Worm (Caenorhabditis elegans) whole organism, young adult: Measurements from ENCODE around the gene C26B9.6.

Source experiments
- B0261.1 ChIP-seq: sonication (generic microtip); optimal IDR thresholded peaks from 2 replicates; lab custom pipeline; 2016; ENCODE audit warnings: mild to moderate bottlenecking, missing genetic modification characterization, moderate library complexity, missing compliant biosample characterization
- F33H1.4 ChIP-seq: fragments of 200-800 bp; sonication (Bioruptor generic); IDR thresholded peaks from 2 replicates; pipeline ENCODE4 v1.3.6; 2022; ENCODE audit warnings: missing genetic modification reagents, missing genetic modification characterization, missing compliant biosample characterization
- F49E8.2 ChIP-seq: sonication (generic microtip); optimal IDR thresholded peaks from 3 replicates; lab custom pipeline; 2017; ENCODE audit warnings: missing genetic modification characterization, mild to moderate bottlenecking, missing compliant biosample characterization, antibody characterized with exemption, moderate library complexity; ENCODE audit not compliant: insufficient read depth
- F57C9.4 ChIP-seq: sonication (generic microtip); optimal IDR thresholded peaks from 2 replicates; lab custom pipeline; 2017; ENCODE audit warnings: mild to moderate bottlenecking, missing genetic modification characterization, missing compliant biosample characterization
- K12H6.12 ChIP-seq: fragments of 200-800 bp; sonication (Bioruptor generic); optimal IDR thresholded peaks from 2 replicates; lab custom pipeline; 2018; ENCODE audit warnings: mild to moderate bottlenecking, missing genetic modification characterization, missing compliant biosample characterization
- T07F8.4 ChIP-seq: sonication (generic microtip); optimal IDR thresholded peaks from 2 replicates; lab custom pipeline; 2016; ENCODE audit warnings: mild to moderate bottlenecking, missing genetic modification characterization, moderate library complexity, missing compliant biosample characterization
- Y53F4B.3 ChIP-seq: fragments of 200-800 bp; sonication (Bioruptor generic); IDR thresholded peaks from 2 replicates; pipeline ENCODE4 v1.3.6; 2022; ENCODE audit warnings: missing genetic modification reagents, missing genetic modification characterization, missing compliant biosample characterization
- Y53G8AR.9 ChIP-seq: fragments of 200-800 bp; sonication (Bioruptor generic); conservative IDR thresholded peaks from 2 replicates; pipeline ENCODE4 v1.3.6; 2022; ENCODE audit warnings: missing genetic modification reagents, missing genetic modification characterization, missing compliant biosample characterization
- Y56A3A.18 ChIP-seq: fragments of 200-800 bp; sonication (Bioruptor generic); IDR thresholded peaks from 2 replicates; pipeline ENCODE4 v1.3.6; 2022; ENCODE audit warnings: missing genetic modification reagents, missing genetic modification characterization, missing compliant biosample characterization
- Y67H2A.10 ChIP-seq: fragments of 200-800 bp; sonication (Bioruptor generic); conservative IDR thresholded peaks from 2 replicates; pipeline ENCODE4 v1.3.6; 2022; ENCODE audit warnings: missing genetic modification reagents, missing genetic modification characterization, missing compliant biosample characterization
- Y95B8A.8 ChIP-seq: fragments of 200-800 bp; sonication (Bioruptor generic); IDR thresholded peaks from 2 replicates; pipeline ENCODE4 v1.3.6; 2022; ENCODE audit warnings: missing genetic modification reagents, missing genetic modification characterization, missing compliant biosample characterization
- ZK185.1 ChIP-seq: sonication (generic microtip); optimal IDR thresholded peaks from 2 replicates; lab custom pipeline; 2016; ENCODE audit warnings: mild to moderate bottlenecking, missing genetic modification characterization, missing compliant biosample characterization; ENCODE audit not compliant: poor library complexity, severe bottlenecking
- ama-1 ChIP-seq, 3 experiments: fragments of 150-350 bp in 1 of 3; sonication (generic microtip) in 2 of 3; optimal IDR thresholded peaks; 2 replicates each; lab custom pipeline; 2014 to 2018; ENCODE audit warnings: missing biosample characterization in 2 of 3, missing genetic modification characterization in 2 of 3, missing genetic modification reagents in 2 of 3
- atf-7 ChIP-seq: sonication (generic microtip); optimal IDR thresholded peaks from 2 replicates; lab custom pipeline; 2017; ENCODE audit warnings: mild to moderate bottlenecking, missing genetic modification characterization, missing compliant biosample characterization
- attf-3 ChIP-seq: fragments of 200-800 bp; sonication (Bioruptor generic); conservative IDR thresholded peaks from 2 replicates; pipeline ENCODE4 v1.3.6; 2022; ENCODE audit warnings: missing genetic modification reagents, missing genetic modification characterization, missing compliant biosample characterization
- bed-1 ChIP-seq: fragments of 200-800 bp; sonication (Bioruptor generic); IDR thresholded peaks from 2 replicates; pipeline ENCODE4 v1.3.6; 2022; ENCODE audit warnings: missing genetic modification reagents, missing genetic modification characterization, missing compliant biosample characterization
- bed-2 ChIP-seq: fragments of 200-800 bp; sonication (Bioruptor generic); IDR thresholded peaks from 2 replicates; pipeline ENCODE4 v1.3.6; 2022; ENCODE audit warnings: missing genetic modification reagents, missing genetic modification characterization, missing compliant biosample characterization
- ccch-3 ChIP-seq: fragments of 200-800 bp; sonication (Bioruptor generic); optimal IDR thresholded peaks from 2 replicates; lab custom pipeline; 2018; ENCODE audit warnings: mild to moderate bottlenecking, missing genetic modification characterization, missing compliant biosample characterization
- cebp-1 ChIP-seq, 2 experiments: fragments of 200-800 bp in 1 of 2; sonication (Bioruptor generic) in 1 of 2; sonication (generic microtip) in 1 of 2; IDR thresholded peaks in 1 of 2; optimal IDR thresholded peaks in 1 of 2; 2 replicates each; pipeline versions ENCODE4 v1.3.6 to Lab custom; 2017 to 2022; ENCODE audit warnings: missing compliant biosample characterization in 2 of 2, missing genetic modification characterization in 2 of 2, mild to moderate bottlenecking in 1 of 2, missing genetic modification reagents in 1 of 2, moderate library complexity in 1 of 2
- ceh-100 ChIP-seq: fragments of 200-800 bp; sonication (Bioruptor generic); IDR thresholded peaks from 2 replicates; pipeline ENCODE4 v1.3.6; 2022; ENCODE audit warnings: missing genetic modification reagents, missing genetic modification characterization, missing compliant biosample characterization
- ceh-40 ChIP-seq: fragments of 200-800 bp; sonication (Bioruptor generic); IDR thresholded peaks from 2 replicates; pipeline ENCODE4 v1.3.6; 2022; ENCODE audit warnings: missing genetic modification characterization, missing compliant biosample characterization
- ceh-79 ChIP-seq: sonication (generic microtip); optimal IDR thresholded peaks from 2 replicates; lab custom pipeline; 2017; ENCODE audit warnings: mild to moderate bottlenecking, missing genetic modification characterization, missing compliant biosample characterization
- die-1 ChIP-seq: sonication (generic microtip); optimal IDR thresholded peaks from 2 replicates; lab custom pipeline; 2016; ENCODE audit warnings: missing genotype, mild to moderate bottlenecking, missing genetic modification characterization, missing compliant biosample characterization
- dpff-1 ChIP-seq: sonication (generic microtip); optimal IDR thresholded peaks from 2 replicates; lab custom pipeline; 2017; ENCODE audit warnings: mild to moderate bottlenecking, missing genetic modification characterization, missing compliant biosample characterization
- efl-1 ChIP-seq: fragments of 150-350 bp; optimal IDR thresholded peaks from 2 replicates; lab custom pipeline; 2014; ENCODE audit warnings: missing biosample characterization, missing genetic modification reagents, missing genetic modification characterization
- egrh-3 ChIP-seq: fragments of 200-800 bp; sonication (Bioruptor generic); IDR thresholded peaks from 2 replicates; pipeline ENCODE4 v1.3.6; 2022; ENCODE audit warnings: missing genetic modification reagents, missing genetic modification characterization, missing compliant biosample characterization
- him-1 ChIP-seq: sonication (generic microtip); optimal IDR thresholded peaks from 2 replicates; lab custom pipeline; 2016; ENCODE audit warnings: missing genotype, missing genetic modification reagents, missing genetic modification characterization, missing compliant biosample characterization
- lsl-1 ChIP-seq: fragments of 200-800 bp; sonication (Bioruptor generic); optimal IDR thresholded peaks from 2 replicates; lab custom pipeline; 2018; ENCODE audit warnings: mild to moderate bottlenecking, missing genetic modification characterization, moderate library complexity, missing compliant biosample characterization
- mel-28 ChIP-seq: sonication (generic microtip); optimal IDR thresholded peaks from 2 replicates; lab custom pipeline; 2016; ENCODE audit warnings: borderline replicate concordance, mild to moderate bottlenecking, missing genetic modification characterization, missing compliant biosample characterization
- mxl-1 ChIP-seq: sonication (generic microtip); optimal IDR thresholded peaks from 2 replicates; lab custom pipeline; 2016; ENCODE audit warnings: missing genetic modification characterization, missing compliant biosample characterization
- nfya-1 ChIP-seq: sonication (generic microtip); optimal IDR thresholded peaks from 2 replicates; lab custom pipeline; 2017; ENCODE audit warnings: antibody characterized with exemption, missing compliant biosample characterization, missing genetic modification characterization, borderline replicate concordance; ENCODE audit not compliant: insufficient read depth
- nfyb-1 ChIP-seq: fragments of 200-800 bp; sonication (Bioruptor generic); IDR thresholded peaks from 2 replicates; pipeline ENCODE4 v1.3.6; 2022; ENCODE audit warnings: missing genetic modification reagents, missing genetic modification characterization, missing compliant biosample characterization
- nhr-120 ChIP-seq: fragments of 200-800 bp; sonication (Bioruptor generic); IDR thresholded peaks from 2 replicates; pipeline ENCODE4 v1.3.6; 2022; ENCODE audit warnings: missing genetic modification characterization, missing compliant biosample characterization
- nhr-27 ChIP-seq: fragments of 200-800 bp; sonication (Bioruptor generic); optimal IDR thresholded peaks from 2 replicates; lab custom pipeline; 2018; ENCODE audit warnings: mild to moderate bottlenecking, missing genetic modification characterization, moderate library complexity, missing compliant biosample characterization
- pha-4 ChIP-seq: fragments of 150-350 bp; sonication (generic microtip); optimal IDR thresholded peaks from 2 replicates; lab custom pipeline; 2014; ENCODE audit warnings: missing biosample characterization, missing genetic modification reagents, missing genetic modification characterization
- repo-1 ChIP-seq: sonication (generic microtip); optimal IDR thresholded peaks from 2 replicates; lab custom pipeline; 2017; ENCODE audit warnings: mild to moderate bottlenecking, missing genetic modification characterization, missing compliant biosample characterization
- rpc-1 ChIP-seq, 2 experiments: fragments of 150-350 bp in 1 of 2; sonication (generic microtip) in 1 of 2; optimal IDR thresholded peaks; 2 replicates each; lab custom pipeline; 2014 to 2018; ENCODE audit warnings: missing biosample characterization in 1 of 2, missing genetic modification characterization in 1 of 2, missing genetic modification reagents in 1 of 2, missing genotype in 1 of 2
- snpc-1.3 ChIP-seq: sonication (generic microtip); optimal IDR thresholded peaks from 2 replicates; lab custom pipeline; 2017; ENCODE audit warnings: missing genetic modification characterization, mild to moderate bottlenecking, missing compliant biosample characterization, antibody characterized with exemption, moderate library complexity, missing genotype, missing genetic modification reagents; ENCODE audit not compliant: insufficient read depth
- snpc-3.4 ChIP-seq: sonication (generic microtip); optimal IDR thresholded peaks from 2 replicates; lab custom pipeline; 2017; ENCODE audit warnings: missing genetic modification characterization, mild to moderate bottlenecking, missing compliant biosample characterization, antibody characterized with exemption, moderate library complexity, missing genotype, missing genetic modification reagents
- tbp1 ChIP-seq: fragments of 200-800 bp; sonication (Bioruptor generic); optimal IDR thresholded peaks from 2 replicates; lab custom pipeline; 2018; ENCODE audit warnings: mild to moderate bottlenecking, missing genetic modification characterization, missing compliant biosample characterization
- tbx-9 ChIP-seq: sonication (generic microtip); optimal IDR thresholded peaks from 2 replicates; lab custom pipeline; 2016; ENCODE audit warnings: borderline replicate concordance, missing genetic modification characterization, inconsistent platforms, missing compliant biosample characterization
- ztf-18 ChIP-seq: sonication (generic microtip); optimal IDR thresholded peaks from 2 replicates; lab custom pipeline; 2016; ENCODE audit warnings: missing genotype, mild to moderate bottlenecking, missing genetic modification characterization, missing compliant biosample characterization

Gene C26B9.6

DNA sequence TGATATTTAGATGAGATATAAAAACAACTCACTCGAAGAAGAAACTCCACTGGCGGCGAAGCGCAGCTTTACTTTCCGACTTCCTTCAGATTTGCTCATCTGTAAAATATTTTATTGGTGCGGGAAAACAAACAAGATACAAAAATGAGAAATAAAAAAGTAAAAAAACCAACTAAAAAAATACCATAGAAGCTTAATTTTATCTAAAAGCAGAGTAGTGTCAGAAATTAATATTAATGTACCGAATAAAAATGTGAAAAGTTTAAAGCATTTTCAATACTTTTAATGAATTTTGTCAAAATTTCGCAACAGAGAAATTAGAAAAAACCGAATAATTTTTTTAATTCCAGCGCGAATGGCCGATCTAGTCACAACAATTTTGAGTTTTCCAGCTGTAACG, 12.0 kb downstream of the C26B9.6 start, which contains the start of gene sto-2:
Gene sto-2, minus strand, starts transcription at position 101 of the 400 bp plus-strand sequence.
- no peak for TF ChIP-seq him-1 (tag; lab: Kevin White, UChicago)
- no peak for TF ChIP-seq bed-1 (GFP tag; lab: Robert Waterston, UW)
- TF ChIP-seq lsl-1 (GFP tag; lab: Kevin White, UChicago): no peak
- TF ChIP-seq ccch-3 (GFP tag; lab: Kevin White, UChicago): no peak
- TF ChIP-seq dpff-1: no peak
- no peak for TF ChIP-seq nhr-120 (GFP tag; lab: Robert Waterston, UW)
- no peak for TF ChIP-seq bed-2 (GFP tag; lab: Robert Waterston, UW)
- no peak for TF ChIP-seq efl-1 (GFP tag; lab: Kevin White, UChicago)
- TF ChIP-seq K12H6.12 (tag; lab: Kevin White, UChicago): no peak
- TF ChIP-seq nfya-1 (tag; lab: Kevin White, UChicago): no peak
- no peak for TF ChIP-seq mel-28 (tag; lab: Kevin White, UChicago)
- no peak for TF ChIP-seq cebp-1 (GFP tag; IDR thresholded peaks at IDR 0.05; lab: Robert Waterston, UW)
- no peak for TF ChIP-seq cebp-1 (tag; optimal IDR thresholded peaks at IDR 0.05; lab: Kevin White, UChicago)
- TF ChIP-seq tbp1: no peak

DNA sequence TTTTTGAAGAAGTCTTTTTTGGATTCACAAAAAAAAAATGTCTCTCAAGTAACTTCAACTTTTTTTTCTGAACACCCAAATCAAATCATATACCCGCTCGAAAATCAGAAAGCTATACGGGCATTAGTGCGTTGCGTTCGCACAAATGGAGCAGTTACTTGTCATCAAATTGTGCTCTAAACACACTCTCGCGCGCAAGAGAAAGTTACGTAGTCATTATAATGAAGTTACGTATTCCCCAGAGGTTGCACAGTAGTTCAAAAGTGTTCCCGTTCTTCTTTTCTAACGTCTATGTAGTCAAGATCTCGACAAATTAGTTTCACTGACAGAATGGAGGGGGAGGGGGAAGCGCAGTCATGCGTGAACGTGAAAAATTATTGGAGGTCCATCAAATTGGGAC, 13.7 kb downstream of the C26B9.6 start:
- TF ChIP-seq nfyb-1 (GFP tag; lab: Robert Waterston, UW) (no peak), Y56A3A.18 (no peak), ceh-40 (GFP tag; lab: Robert Waterston, UW) (no peak), efl-1 (GFP tag; lab: Kevin White, UChicago) (no peak)

DNA sequence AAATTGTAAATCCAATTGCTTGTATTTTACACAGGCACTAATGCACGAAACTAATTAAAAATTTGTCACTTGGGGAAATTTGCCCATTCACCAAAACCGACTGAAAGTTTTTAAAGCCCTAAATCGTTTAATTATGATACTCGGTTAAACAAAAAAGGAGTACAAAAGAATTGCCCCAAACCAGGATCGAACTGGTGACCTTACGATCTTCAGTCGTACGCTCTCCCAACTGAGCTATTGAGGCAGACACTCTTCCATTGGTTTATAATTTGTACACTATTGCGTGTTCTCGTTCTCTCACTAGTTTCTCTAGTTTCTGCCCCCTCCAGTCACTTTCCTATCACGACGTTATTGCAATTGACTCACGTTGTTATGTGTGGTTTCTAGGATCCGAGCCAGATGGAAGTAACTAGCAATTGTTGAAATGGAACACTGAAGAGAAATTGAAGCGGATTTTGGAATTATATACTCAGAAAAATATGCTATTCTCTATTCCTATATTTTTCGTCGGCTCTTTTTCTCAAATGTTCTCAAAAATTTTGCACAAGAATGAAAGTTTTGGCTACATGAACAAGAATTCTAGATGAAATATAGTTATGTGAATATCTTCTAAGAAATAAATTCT, 15.9 kb downstream of the C26B9.6 start:
- no peak for TF ChIP-seq attf-3 (GFP tag; lab: Robert Waterston, UW)
- peak; percentile 86 for TF ChIP-seq snpc-3.4 (tag; lab: Kevin White, UChicago)
- no peak for TF ChIP-seq Y67H2A.10 (GFP tag; lab: Robert Waterston, UW)
- peak; percentile 62 for TF ChIP-seq mxl-1 (tag; lab: Kevin White, UChicago)
- TF ChIP-seq Y95B8A.8 (GFP tag; lab: Robert Waterston, UW): no peak
- TF ChIP-seq Y53G8AR.9 (GFP tag; lab: Robert Waterston, UW): 0 out of 2 replicates have a peak, but pooled peaks have one; percentile 51
- TF ChIP-seq Y53F4B.3 (GFP tag; lab: Robert Waterston, UW): no peak
- peak; percentile 50 for TF ChIP-seq T07F8.4 (tag; lab: Kevin White, UChicago)
- no peak for TF ChIP-seq bed-1 (GFP tag; lab: Robert Waterston, UW)
- peak; percentile 71 for TF ChIP-seq snpc-1.3 (tag; lab: Kevin White, UChicago)
- TF ChIP-seq atf-7: peak; percentile 56
- TF ChIP-seq ceh-40 (GFP tag; lab: Robert Waterston, UW): peak; percentile 79
- peak; percentile 84 for TF ChIP-seq ZK185.1
- TF ChIP-seq ceh-100 (GFP tag; lab: Robert Waterston, UW): no peak
- TF ChIP-seq B0261.1: peak; percentile 93
- no peak for TF ChIP-seq ceh-79 (tag; lab: Kevin White, UChicago)
- no peak for TF ChIP-seq repo-1
- no peak for TF ChIP-seq F49E8.2 (tag; lab: Kevin White, UChicago)
- TF ChIP-seq pha-4: no peak
- no peak for TF ChIP-seq egrh-3 (GFP tag; lab: Robert Waterston, UW)
- peak; percentile 65; the same call in 1 of the 2 replicates for TF ChIP-seq Y56A3A.18
- TF ChIP-seq F57C9.4 (tag; lab: Kevin White, UChicago): no peak
- TF ChIP-seq tbx-9 (tag; lab: Kevin White, UChicago): no peak
- no peak for TF ChIP-seq nfya-1 (tag; lab: Kevin White, UChicago)
- TF ChIP-seq F33H1.4 (GFP tag; lab: Robert Waterston, UW): 0 out of 2 replicates have a peak, but pooled peaks have one; percentile 26
- no peak for TF ChIP-seq ama-1 (optimal IDR thresholded peaks at IDR 0.05; lab: Kevin White, UChicago)
- peak; percentile 77 to 84 for TF ChIP-seq ama-1 (GFP tag; optimal IDR thresholded peaks at IDR 0.05; lab: Kevin White, UChicago)
- TF ChIP-seq ztf-18 (tag; lab: Kevin White, UChicago): peak; percentile 27
- peak; percentile 96 for TF ChIP-seq rpc-1 (optimal IDR thresholded peaks at IDR 0.05; lab: Kevin White, UChicago)
- TF ChIP-seq rpc-1 (tag; optimal IDR thresholded peaks at IDR 0.05; lab: Kevin White, UChicago): peak; percentile 87
- TF ChIP-seq nhr-27 (tag; lab: Kevin White, UChicago): no peak
- TF ChIP-seq die-1 (tag; lab: Kevin White, UChicago): peak; percentile 83
